Worm (Caenorhabditis elegans): ENCODE measurements around the gene C37C3.1.

ce11 chrV:7830952-7831351 lies 26.8 kb upstream of the C37C3.1 start:
- no peak for TF ChIP-seq gei-17 (GFP tag; optimal IDR thresholded peaks at IDR 0.05)
- no peak for TF ChIP-seq hlh-12 (tag; optimal IDR thresholded peaks at IDR 0.05)
- TF ChIP-seq ztf-18 (tag; optimal IDR thresholded peaks at IDR 0.05): no peak
- TF ChIP-seq C17E4.6 (GFP tag; IDR thresholded peaks at IDR 0.05): no peak
- no peak for TF ChIP-seq rec-8 (tag; optimal IDR thresholded peaks at IDR 0.05)
- TF ChIP-seq snpc-4 (GFP tag; optimal IDR thresholded peaks at IDR 0.05): no peak
- no peak for TF ChIP-seq snpc-4 (tag; optimal IDR thresholded peaks at IDR 0.05)
- no peak for TF ChIP-seq aptf-2 (GFP tag; conservative IDR thresholded peaks at IDR 0.05)
- TF ChIP-seq tbx-9 (tag; optimal IDR thresholded peaks at IDR 0.05; ENCODE audit: borderline replicate concordance): no peak
- no peak for TF ChIP-seq unc-62 (GFP tag; optimal IDR thresholded peaks at IDR 0.05)
- no peak for TF ChIP-seq nfyb-1 (GFP tag; IDR thresholded peaks at IDR 0.05)
- TF ChIP-seq mes-4 (tag; optimal IDR thresholded peaks at IDR 0.05): no peak
- TF ChIP-seq pha-4 (tag; optimal IDR thresholded peaks at IDR 0.05): no peak
